Worm (Caenorhabditis elegans): ENCODE measurements around the gene dhs-7.

ce11 chrII:7251978-7252377, 43.7 kb upstream of the dhs-7 start, which contains the start of the genes prx-13 and ada-2:
- no peak for TF ChIP-seq Y95B8A.8 (GFP tag; IDR thresholded peaks at IDR 0.05)
- TF ChIP-seq lin-35 (GFP tag; optimal IDR thresholded peaks at IDR 0.05): no peak
- TF ChIP-seq K11D2.4 (GFP tag; IDR thresholded peaks at IDR 0.05): no peak
- TF ChIP-seq ceh-79 (tag; optimal IDR thresholded peaks at IDR 0.05): no peak
- no peak for TF ChIP-seq ztf-25 (GFP tag; IDR thresholded peaks at IDR 0.05)
- TF ChIP-seq pha-4 (tag; optimal IDR thresholded peaks at IDR 0.05): no peak
- TF ChIP-seq dpl-1 (GFP tag; optimal IDR thresholded peaks at IDR 0.05): no peak
- no peak for TF ChIP-seq fkh-3 (tag; optimal IDR thresholded peaks at IDR 0.05)
- TF ChIP-seq ama-1 (optimal IDR thresholded peaks at IDR 0.05): no peak
- no peak for TF ChIP-seq ama-1 (GFP tag; optimal IDR thresholded peaks at IDR 0.05)
- no peak for TF ChIP-seq ceh-91 (GFP tag; IDR thresholded peaks at IDR 0.05)

Measured in whole organism, young adult.